Fruit fly (Drosophila melanogaster): Measurements from ENCODE around the gene chp.

The chp gene

dm6 chr3R:31241109-31241508 is 30.6 kb upstream of the chp start:
- TF ChIP-seq Sin3A (optimal IDR thresholded peaks at IDR 0.05) (no peak), psq (optimal IDR thresholded peaks at IDR 0.05) (no peak), insv (optimal IDR thresholded peaks at IDR 0.05) (no peak), ttk (optimal IDR thresholded peaks at IDR 0.05) (no peak), h (optimal IDR thresholded peaks at IDR 0.05) (no peak), Myc (optimal IDR thresholded peaks at IDR 0.05) (no peak)

dm6 chr3R:31240023-31240422 is 29.5 kb upstream of the chp start:
- no peak for TF ChIP-seq Sin3A (optimal IDR thresholded peaks at IDR 0.05)
- TF ChIP-seq insv (optimal IDR thresholded peaks at IDR 0.05): no peak
- TF ChIP-seq h (optimal IDR thresholded peaks at IDR 0.05): no peak
- no peak for TF ChIP-seq ttk (optimal IDR thresholded peaks at IDR 0.05)
- TF ChIP-seq psq (optimal IDR thresholded peaks at IDR 0.05): no peak
- no peak for TF ChIP-seq Myc (optimal IDR thresholded peaks at IDR 0.05)

- TF ChIP-seq psq (optimal IDR thresholded peaks at IDR 0.05) (no peak), Myc (optimal IDR thresholded peaks at IDR 0.05) (no peak), ttk (optimal IDR thresholded peaks at IDR 0.05) (no peak), insv (optimal IDR thresholded peaks at IDR 0.05) (no peak), h (optimal IDR thresholded peaks at IDR 0.05) (no peak), Sin3A (optimal IDR thresholded peaks at IDR 0.05) (no peak)
Observed at dm6 chr3R:31235262-31235661, 24.7 kb upstream of the chp start, which contains the start of gene CG15564. Gene CG15564 (minus strand): TSS chr3R:31235362.

- no peak for TF ChIP-seq h (optimal IDR thresholded peaks at IDR 0.05)
- no peak for TF ChIP-seq Myc (optimal IDR thresholded peaks at IDR 0.05)
- TF ChIP-seq insv (optimal IDR thresholded peaks at IDR 0.05): no peak
- TF ChIP-seq psq (optimal IDR thresholded peaks at IDR 0.05): no peak
- no peak for TF ChIP-seq ttk (optimal IDR thresholded peaks at IDR 0.05)
Observed at dm6 chr3R:31232236-31232635, 21.7 kb upstream of the chp start, which contains the start of gene CG15563. Gene CG15563 (minus strand): TSS chr3R:31232336.

- TF ChIP-seq h (optimal IDR thresholded peaks at IDR 0.05): no peak
- no peak for TF ChIP-seq Myc (optimal IDR thresholded peaks at IDR 0.05)
- TF ChIP-seq Sin3A (optimal IDR thresholded peaks at IDR 0.05): no peak
- TF ChIP-seq insv (optimal IDR thresholded peaks at IDR 0.05): no peak
- no peak for TF ChIP-seq psq (optimal IDR thresholded peaks at IDR 0.05)
- no peak for TF ChIP-seq ttk (optimal IDR thresholded peaks at IDR 0.05)
Observed at dm6 chr3R:31231134-31231533, 20.6 kb upstream of the chp start.

dm6 chr3R:31225043-31225681 is 14.6 kb upstream of the chp start:
- TF ChIP-seq Sin3A (optimal IDR thresholded peaks at IDR 0.05) (no peak), h (optimal IDR thresholded peaks at IDR 0.05) (no peak), Myc (optimal IDR thresholded peaks at IDR 0.05) (no peak), insv (optimal IDR thresholded peaks at IDR 0.05) (no peak), ttk (optimal IDR thresholded peaks at IDR 0.05) (no peak), psq (optimal IDR thresholded peaks at IDR 0.05) (no peak)

- TF ChIP-seq Myc (optimal IDR thresholded peaks at IDR 0.05) (no peak), Sin3A (optimal IDR thresholded peaks at IDR 0.05) (no peak), h (optimal IDR thresholded peaks at IDR 0.05) (no peak), insv (optimal IDR thresholded peaks at IDR 0.05) (no peak), psq (optimal IDR thresholded peaks at IDR 0.05) (no peak), ttk (optimal IDR thresholded peaks at IDR 0.05) (no peak)
Observed at dm6 chr3R:31223971-31224860, 13.7 kb upstream of the chp start.

- TF ChIP-seq psq (optimal IDR thresholded peaks at IDR 0.05) (no peak), Myc (optimal IDR thresholded peaks at IDR 0.05) (no peak), Sin3A (optimal IDR thresholded peaks at IDR 0.05) (no peak), h (optimal IDR thresholded peaks at IDR 0.05) (no peak), insv (optimal IDR thresholded peaks at IDR 0.05) (no peak), ttk (optimal IDR thresholded peaks at IDR 0.05) (no peak)
Observed at dm6 chr3R:31222890-31223569, 12.5 kb upstream of the chp start.

dm6 chr3R:31222125-31222889 is 11.8 kb upstream of the chp start:
- no peak for TF ChIP-seq psq (optimal IDR thresholded peaks at IDR 0.05)
- TF ChIP-seq ttk (optimal IDR thresholded peaks at IDR 0.05): no peak
- no peak for TF ChIP-seq insv (optimal IDR thresholded peaks at IDR 0.05)
- no peak for TF ChIP-seq Myc (optimal IDR thresholded peaks at IDR 0.05)
- no peak for TF ChIP-seq h (optimal IDR thresholded peaks at IDR 0.05)
- TF ChIP-seq Sin3A (optimal IDR thresholded peaks at IDR 0.05): no peak

dm6 chr3R:31221337-31222047 is 11.0 kb upstream of the chp start:
- TF ChIP-seq ttk (optimal IDR thresholded peaks at IDR 0.05) (no peak), Sin3A (optimal IDR thresholded peaks at IDR 0.05) (no peak), h (optimal IDR thresholded peaks at IDR 0.05) (no peak), psq (optimal IDR thresholded peaks at IDR 0.05) (no peak), insv (optimal IDR thresholded peaks at IDR 0.05) (no peak), Myc (optimal IDR thresholded peaks at IDR 0.05) (no peak)

Measured in Kc167 (cell line).